Worm (Caenorhabditis elegans) whole organism, late embryonic: Measurements from ENCODE around the gene rga-3.

Source experiments
- K02D7.2 ChIP-seq: sonication (generic microtip); optimal IDR thresholded peaks from 2 replicates; lab custom pipeline; 2017; ENCODE audit warnings: mild to moderate bottlenecking, missing genetic modification characterization, missing compliant biosample characterization
- ahr-1 ChIP-seq: sonication (generic microtip); optimal IDR thresholded peaks from 2 replicates; lab custom pipeline; 2016; ENCODE audit warnings: missing genetic modification characterization, missing compliant biosample characterization
- ama-1 ChIP-seq: fragments of 150-350 bp; optimal IDR thresholded peaks from 2 replicates; lab custom pipeline; 2014
- ceh-19 ChIP-seq: fragments of 200-800 bp; sonication (Bioruptor generic); optimal IDR thresholded peaks from 2 replicates; lab custom pipeline; 2018; ENCODE audit warnings: mild to moderate bottlenecking, missing genetic modification characterization, missing compliant biosample characterization
- ceh-2 ChIP-seq: sonication (generic microtip); optimal IDR thresholded peaks from 2 replicates; lab custom pipeline; 2016; ENCODE audit warnings: missing genotype, missing genetic modification characterization, missing compliant biosample characterization
- ceh-34 ChIP-seq: sonication (generic microtip); optimal IDR thresholded peaks from 2 replicates; lab custom pipeline; 2016; ENCODE audit warnings: mild to moderate bottlenecking, missing genetic modification characterization, missing compliant biosample characterization
- ceh-48 ChIP-seq: sonication (generic microtip); optimal IDR thresholded peaks from 2 replicates; lab custom pipeline; 2016; ENCODE audit warnings: missing genetic modification characterization, inconsistent platforms, missing compliant biosample characterization
- ceh-6 ChIP-seq: fragments of 200-800 bp; sonication (Bioruptor generic); optimal IDR thresholded peaks from 2 replicates; lab custom pipeline; 2018; ENCODE audit warnings: mild to moderate bottlenecking, missing genetic modification characterization, missing compliant biosample characterization
- che-1 ChIP-seq: sonication (generic microtip); optimal IDR thresholded peaks from 2 replicates; lab custom pipeline; 2016; ENCODE audit warnings: mild to moderate bottlenecking, missing genetic modification characterization, missing compliant biosample characterization
- elt-2 ChIP-seq: sonication (generic microtip); optimal IDR thresholded peaks from 2 replicates; lab custom pipeline; 2016; ENCODE audit warnings: missing genetic modification reagents, missing genetic modification characterization, missing compliant biosample characterization
- elt-4 ChIP-seq: sonication (generic microtip); optimal IDR thresholded peaks from 2 replicates; lab custom pipeline; 2016; ENCODE audit warnings: missing genetic modification characterization, missing compliant biosample characterization
- ets-4 ChIP-seq: sonication (generic microtip); optimal IDR thresholded peaks from 2 replicates; lab custom pipeline; 2016; ENCODE audit warnings: missing genetic modification characterization, missing compliant biosample characterization
- hlh-13 ChIP-seq: fragments of 200-800 bp; sonication (Bioruptor generic); optimal IDR thresholded peaks from 2 replicates; lab custom pipeline; 2018; ENCODE audit warnings: mild to moderate bottlenecking, missing genetic modification characterization, missing compliant biosample characterization
- hlh-15 ChIP-seq: sonication (generic microtip); optimal IDR thresholded peaks from 2 replicates; lab custom pipeline; 2016; ENCODE audit warnings: missing genetic modification characterization, missing compliant biosample characterization
- hlh-30 ChIP-seq: sonication (generic microtip); optimal IDR thresholded peaks from 2 replicates; lab custom pipeline; 2017; ENCODE audit warnings: antibody characterized with exemption, missing genetic modification characterization, missing compliant biosample characterization; ENCODE audit not compliant: insufficient read depth
- lim-6 ChIP-seq: sonication (generic microtip); optimal IDR thresholded peaks from 2 replicates; lab custom pipeline; 2016; ENCODE audit warnings: missing genetic modification characterization, missing compliant biosample characterization
- madf-2 ChIP-seq: sonication (generic microtip); optimal IDR thresholded peaks from 2 replicates; lab custom pipeline; 2017; ENCODE audit warnings: missing genetic modification characterization, missing compliant biosample characterization
- nfya-1 ChIP-seq: sonication (generic microtip); optimal IDR thresholded peaks from 2 replicates; lab custom pipeline; 2017; ENCODE audit warnings: missing genetic modification characterization, mild to moderate bottlenecking, missing compliant biosample characterization, antibody characterized with exemption, moderate library complexity
- pax-1 ChIP-seq: fragments of 150-350 bp; optimal IDR thresholded peaks from 2 replicates; lab custom pipeline; 2014; ENCODE audit warnings: missing biosample characterization, missing genetic modification characterization
- pqm-1 ChIP-seq: sonication (generic microtip); optimal IDR thresholded peaks from 2 replicates; lab custom pipeline; 2016; ENCODE audit warnings: missing genetic modification characterization, missing compliant biosample characterization
- pros-1 ChIP-seq: fragments of 150-350 bp; optimal IDR thresholded peaks from 2 replicates; lab custom pipeline; 2014; ENCODE audit warnings: missing biosample characterization, missing genetic modification reagents, missing genetic modification characterization
- ref-2 ChIP-seq: sonication (generic microtip); optimal IDR thresholded peaks from 2 replicates; lab custom pipeline; 2016; ENCODE audit warnings: missing genetic modification characterization, missing compliant biosample characterization
- rnt-1 ChIP-seq: sonication (generic microtip); optimal IDR thresholded peaks from 2 replicates; lab custom pipeline; 2016; ENCODE audit warnings: missing genetic modification characterization, missing compliant biosample characterization
- sdc-2 ChIP-seq: sonication (generic microtip); optimal IDR thresholded peaks from 2 replicates; lab custom pipeline; 2016; ENCODE audit warnings: missing genotype, missing genetic modification characterization, missing compliant biosample characterization
- sox-4 ChIP-seq: sonication (generic microtip); optimal IDR thresholded peaks from 2 replicates; lab custom pipeline; 2017; ENCODE audit warnings: mild to moderate bottlenecking, missing genetic modification characterization, inconsistent platforms, missing compliant biosample characterization
- tbx-2 ChIP-seq: sonication (generic microtip); optimal IDR thresholded peaks from 2 replicates; lab custom pipeline; 2016; ENCODE audit warnings: missing genetic modification characterization, missing compliant biosample characterization
- ttx-3 ChIP-seq: sonication (generic microtip); optimal IDR thresholded peaks from 2 replicates; lab custom pipeline; 2016; ENCODE audit warnings: missing genetic modification reagents, missing genetic modification characterization, missing compliant biosample characterization
- unc-3 ChIP-seq, 2 experiments: fragments of 200-800 bp in 1 of 2; sonication (Bioruptor generic) in 1 of 2; sonication (generic microtip) in 1 of 2; conservative IDR thresholded peaks in 1 of 2; optimal IDR thresholded peaks in 1 of 2; 2 replicates each; pipeline versions ENCODE4 v1.3.6 to Lab custom; 2016 to 2022; ENCODE audit warnings: missing compliant biosample characterization in 2 of 2, missing genetic modification characterization in 2 of 2, missing genetic modification reagents in 1 of 2
- unc-55 ChIP-seq: sonication (generic microtip); optimal IDR thresholded peaks from 2 replicates; lab custom pipeline; 2017; ENCODE audit warnings: missing biosample characterization, missing genetic modification reagents, missing genetic modification characterization
- unc-86 ChIP-seq: sonication (generic microtip); optimal IDR thresholded peaks from 2 replicates; lab custom pipeline; 2016; ENCODE audit warnings: missing genetic modification characterization, missing compliant biosample characterization
- ztf-16 ChIP-seq: sonication (generic microtip); optimal IDR thresholded peaks from 2 replicates; lab custom pipeline; 2017; ENCODE audit warnings: missing genetic modification characterization, missing compliant biosample characterization

The rga-3 gene

ce11 chrV:5736068-5736467, 18.4 kb downstream of the rga-3 start, which contains the start of gene K09H11.6:
Gene K09H11.6 (minus strand): TSS chrV:5736168.
- no peak for TF ChIP-seq ceh-19 (GFP tag; lab: Kevin White, UChicago)
- TF ChIP-seq ceh-2 (tag; lab: Kevin White, UChicago): no peak
- TF ChIP-seq madf-2 (tag; lab: Kevin White, UChicago): no peak
- no peak for TF ChIP-seq pax-1 (tag; lab: Kevin White, UChicago)
- no peak for TF ChIP-seq pqm-1
- TF ChIP-seq hlh-30 (tag; lab: Kevin White, UChicago): no peak
- TF ChIP-seq unc-86 (tag; lab: Kevin White, UChicago): no peak
- TF ChIP-seq lim-6 (tag; lab: Kevin White, UChicago): no peak
- no peak for TF ChIP-seq hlh-13 (GFP tag; lab: Kevin White, UChicago)
- no peak for TF ChIP-seq pros-1 (tag; lab: Kevin White, UChicago)
- TF ChIP-seq nfya-1 (tag; lab: Kevin White, UChicago): no peak

ce11 chrV:5739438-5739837, 21.8 kb downstream of the rga-3 start:
- TF ChIP-seq K02D7.2 (tag; lab: Kevin White, UChicago) (no peak), unc-86 (tag; lab: Kevin White, UChicago) (no peak)
- TF ChIP-seq, all 69 proteins: peak for 0

ce11 chrV:5741237-5741636, 23.6 kb downstream of the rga-3 start:
- TF ChIP-seq ceh-48 (no peak), unc-55 (no peak), sdc-2 (no peak)

- TF ChIP-seq elt-2 (tag; lab: Kevin White, UChicago): no peak
- no peak for TF ChIP-seq sdc-2
- no peak for TF ChIP-seq sox-4 (tag; lab: Kevin White, UChicago)
- no peak for TF ChIP-seq pqm-1
- no peak for TF ChIP-seq lim-6 (tag; lab: Kevin White, UChicago)
- TF ChIP-seq elt-4: no peak
- TF ChIP-seq K02D7.2 (tag; lab: Kevin White, UChicago): no peak
- no peak for TF ChIP-seq madf-2 (tag; lab: Kevin White, UChicago)
- TF ChIP-seq tbx-2 (tag; lab: Kevin White, UChicago): no peak
- no peak for TF ChIP-seq hlh-15 (tag; lab: Kevin White, UChicago)
- no peak for TF ChIP-seq ahr-1 (tag; lab: Kevin White, UChicago)
- no peak for TF ChIP-seq ama-1 (lab: Kevin White, UChicago)
Observed at ce11 chrV:5746237-5746636, 28.6 kb downstream of the rga-3 start.

- no peak for TF ChIP-seq ceh-34 (tag; lab: Kevin White, UChicago)
- TF ChIP-seq unc-3 (GFP tag; conservative IDR thresholded peaks at IDR 0.05; lab: Robert Waterston, UW): no peak
- no peak for TF ChIP-seq unc-3 (tag; optimal IDR thresholded peaks at IDR 0.05; lab: Kevin White, UChicago)
- TF ChIP-seq nfya-1 (tag; lab: Kevin White, UChicago): no peak
- no peak for TF ChIP-seq ceh-6 (GFP tag; lab: Kevin White, UChicago)
- TF ChIP-seq che-1 (tag; lab: Kevin White, UChicago): no peak
Observed at ce11 chrV:5747519-5747918, 29.8 kb downstream of the rga-3 start, which contains the start of gene acds-10. Gene acds-10 (plus strand): TSS chrV:5747819.

- TF ChIP-seq ztf-16 (tag; lab: Kevin White, UChicago) (no peak), ref-2 (tag; lab: Kevin White, UChicago) (no peak), ets-4 (no peak), hlh-30 (tag; lab: Kevin White, UChicago) (no peak), ttx-3 (tag; lab: Kevin White, UChicago) (no peak), unc-3 (GFP tag; conservative IDR thresholded peaks at IDR 0.05; lab: Robert Waterston, UW) (no peak), unc-3 (tag; optimal IDR thresholded peaks at IDR 0.05; lab: Kevin White, UChicago) (no peak), ceh-2 (tag; lab: Kevin White, UChicago) (no peak), rnt-1 (tag; lab: Kevin White, UChicago) (no peak)
Observed at ce11 chrV:5753432-5753831, 35.7 kb downstream of the rga-3 start, which contains the start of gene pgph-1. Gene pgph-1 (minus strand): TSS chrV:5753532.
